Fruit fly (Drosophila melanogaster): ENCODE measurements around the gene CG32263.

Gene CG32263

dm6 chr3L:3760395-3760997 lies 50.4 kb downstream of the CG32263 start (continued):
- TF ChIP-seq bsh (GFP tag; optimal IDR thresholded peaks at IDR 0.05) (no peak), CG6791 (GFP tag; IDR thresholded peaks at IDR 0.05; ENCODE audit: partially characterized antibody) (no peak), btn (GFP tag; optimal IDR thresholded peaks at IDR 0.05) (no peak), nmo (GFP tag; optimal IDR thresholded peaks at IDR 0.05) (no peak), CG17612 (GFP tag; IDR thresholded peaks at IDR 0.05) (no peak), CG12219 (GFP tag; optimal IDR thresholded peaks at IDR 0.05) (no peak), grau (tag; optimal IDR thresholded peaks at IDR 0.05) (peak; percentile 62), knrl (GFP tag; IDR thresholded peaks at IDR 0.05; ENCODE audit: partially characterized antibody) (no peak), CG11504 (tag; optimal IDR thresholded peaks at IDR 0.05) (peak; percentile 60), salm (tag; optimal IDR thresholded peaks at IDR 0.05) (no peak), slbo (GFP tag; IDR thresholded peaks at IDR 0.05) (peak; percentile 68), kay (GFP tag; optimal IDR thresholded peaks at IDR 0.05) (no peak), CG15269 (tag; optimal IDR thresholded peaks at IDR 0.05) (peak; percentile 57), al (GFP tag; IDR thresholded peaks at IDR 0.05) (peak; percentile 48; the same call in 1 of the 2 replicates), TFAM (GFP tag; optimal IDR thresholded peaks at IDR 0.05) (no peak), CG3995 (GFP tag; optimal IDR thresholded peaks at IDR 0.05) (no peak), Drgx (GFP tag; IDR thresholded peaks at IDR 0.05) (no peak), CG42726 (GFP tag; IDR thresholded peaks at IDR 0.05; ENCODE audit: partially characterized antibody) (no peak), PHDP (tag; optimal IDR thresholded peaks at IDR 0.05) (peak; percentile 60), CG5180 (GFP tag; optimal IDR thresholded peaks at IDR 0.05) (no peak), CG4820 (GFP tag; optimal IDR thresholded peaks at IDR 0.05) (no peak), Xrp1 (GFP tag; IDR thresholded peaks at IDR 0.05) (no peak), CHES-1-like (GFP tag; optimal IDR thresholded peaks at IDR 0.05) (no peak), CG18262 (tag; optimal IDR thresholded peaks at IDR 0.05) (no peak), NC2α (GFP tag; optimal IDR thresholded peaks at IDR 0.05) (no peak), az2 (GFP tag; optimal IDR thresholded peaks at IDR 0.05) (no peak), CTCF (GFP tag; optimal IDR thresholded peaks at IDR 0.05) (no peak), amos (GFP tag; IDR thresholded peaks at IDR 0.05; ENCODE audit: partially characterized antibody) (no peak), pb (GFP tag; optimal IDR thresholded peaks at IDR 0.05) (no peak), Oaz (GFP tag; IDR thresholded peaks at IDR 0.05) (no peak), tna (GFP tag; IDR thresholded peaks at IDR 0.05; ENCODE audit: partially characterized antibody) (no peak), CG16863 (GFP tag; optimal IDR thresholded peaks at IDR 0.05) (no peak), HHEX (GFP tag; optimal IDR thresholded peaks at IDR 0.05) (no peak), CG7987 (GFP tag; optimal IDR thresholded peaks at IDR 0.05) (no peak), eyg (GFP tag; optimal IDR thresholded peaks at IDR 0.05) (peak; percentile 3), CG17328 (GFP tag; IDR thresholded peaks at IDR 0.05) (no peak), dmrt99B (tag; optimal IDR thresholded peaks at IDR 0.05) (peak; percentile 43), NK7.1 (GFP tag; optimal IDR thresholded peaks at IDR 0.05) (no peak), Ets97D (GFP tag; optimal IDR thresholded peaks at IDR 0.05) (no peak), CG18764 (GFP tag; optimal IDR thresholded peaks at IDR 0.05) (no peak), CG34376 (GFP tag; optimal IDR thresholded peaks at IDR 0.05) (no peak), gsb (GFP tag; IDR thresholded peaks at IDR 0.05) (no peak), CG34422 (GFP tag; IDR thresholded peaks at IDR 0.05) (peak; percentile 41; the same call in 1 of the 3 replicates), tll (GFP tag; optimal IDR thresholded peaks at IDR 0.05) (no peak), CG18011 (GFP tag; optimal IDR thresholded peaks at IDR 0.05) (no peak), CG2129 (GFP tag; IDR thresholded peaks at IDR 0.05; ENCODE audit: partially characterized antibody) (no peak), zen (tag; optimal IDR thresholded peaks at IDR 0.05) (no peak), Rfx (GFP tag; IDR thresholded peaks at IDR 0.05) (peak; percentile 71), Taf1 (GFP tag; IDR thresholded peaks at IDR 0.05) (no peak), Eip74EF (GFP tag; optimal IDR thresholded peaks at IDR 0.05) (peak in 1 of 2 experiments; percentile 24)

Data from whole organism, embryonic.